Fruit fly (Drosophila melanogaster): ENCODE measurements around the gene Ho.
A peak's percentile ranks its signal among the peaks of the same experiment; 100 is the strongest.

Gene Ho

DNA sequence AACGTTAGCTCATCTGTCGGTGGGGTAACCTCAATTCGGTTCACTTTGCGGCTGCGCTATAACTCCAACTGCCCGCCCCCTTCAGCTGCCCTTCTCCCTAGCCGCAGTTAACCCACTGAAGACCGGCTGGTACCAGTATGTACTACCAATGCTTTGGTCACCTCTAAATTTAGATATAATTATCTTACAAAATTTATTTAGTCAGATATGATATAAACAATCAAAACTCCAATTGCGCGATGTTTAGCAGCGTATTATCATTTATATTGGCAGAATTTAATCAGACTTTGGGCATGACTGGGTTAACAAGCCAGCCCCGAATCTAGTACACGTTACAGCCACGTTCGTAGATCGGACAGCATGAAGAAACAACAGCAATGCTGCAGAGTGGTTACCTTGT lies 17.8 kb upstream of the Ho start (continued):
- TF ChIP-seq pan (optimal IDR thresholded peaks at IDR 0.05) (no peak), pan (GFP tag; optimal IDR thresholded peaks at IDR 0.05 in 1 of 2, IDR thresholded peaks at IDR 0.05 in 1 of 2) (peak in 1 of 2 experiments; percentile 53), grau (tag; optimal IDR thresholded peaks at IDR 0.05) (peak; percentile 60), CG31224 (GFP tag; IDR thresholded peaks at IDR 0.05) (0 out of 2 replicates have a peak, but pooled peaks have one; percentile 18), Hsf (GFP tag; optimal IDR thresholded peaks at IDR 0.05) (no peak), CG13424 (tag; optimal IDR thresholded peaks at IDR 0.05) (peak; percentile 70), CG34224 (GFP tag; IDR thresholded peaks at IDR 0.05; ENCODE audit: partially characterized antibody) (no peak), sr (GFP tag; IDR thresholded peaks at IDR 0.05) (0 out of 3 replicates have a peak, but pooled peaks have one; percentile 4), nerfin-1 (tag; optimal IDR thresholded peaks at IDR 0.05) (peak; percentile 12), sisA (GFP tag; IDR thresholded peaks at IDR 0.05) (peak; percentile 41), phol (tag; optimal IDR thresholded peaks at IDR 0.05) (peak; percentile 52), scrt (GFP tag; optimal IDR thresholded peaks at IDR 0.05) (peak; percentile 53), lab (GFP tag; optimal IDR thresholded peaks at IDR 0.05) (peak; percentile 65), lilli (GFP tag; optimal IDR thresholded peaks at IDR 0.05) (no peak), h (optimal IDR thresholded peaks at IDR 0.05) (no peak), Deaf1 (tag; optimal IDR thresholded peaks at IDR 0.05) (peak; percentile 19), PHDP (tag; optimal IDR thresholded peaks at IDR 0.05) (peak; percentile 60), E2f2 (GFP tag; IDR thresholded peaks at IDR 0.05) (peak; percentile 21; the same call in 1 of the 2 replicates), NFAT (GFP tag; IDR thresholded peaks at IDR 0.05) (0 out of 2 replicates have a peak, but pooled peaks have one; percentile 25), Blimp-1 (GFP tag; optimal IDR thresholded peaks at IDR 0.05) (no peak), HmgD (GFP tag; optimal IDR thresholded peaks at IDR 0.05) (no peak), CG17912 (GFP tag; optimal IDR thresholded peaks at IDR 0.05) (no peak), CG17568 (GFP tag; optimal IDR thresholded peaks at IDR 0.05) (peak; percentile 49), ems (GFP tag; optimal IDR thresholded peaks at IDR 0.05) (peak; percentile 4), HHEX (GFP tag; optimal IDR thresholded peaks at IDR 0.05) (peak; percentile 38), CG11695 (GFP tag; IDR thresholded peaks at IDR 0.05) (peak; percentile 57; the same call in 1 of the 3 replicates), CG10462 (GFP tag; optimal IDR thresholded peaks at IDR 0.05) (no peak), mam (GFP tag; optimal IDR thresholded peaks at IDR 0.05) (no peak), Hr3 (GFP tag; optimal IDR thresholded peaks at IDR 0.05) (no peak), Fer3 (tag; optimal IDR thresholded peaks at IDR 0.05) (peak; percentile 55), croc (GFP tag; conservative IDR thresholded peaks at IDR 0.05) (0 out of 3 replicates have a peak, but pooled peaks have one; percentile 15), Meics (GFP tag; optimal IDR thresholded peaks at IDR 0.05) (peak; percentile 25), Tbp (GFP tag; optimal IDR thresholded peaks at IDR 0.05) (no peak), vvl (GFP tag; IDR thresholded peaks at IDR 0.05) (peak; percentile 60), CG15514 (GFP tag; optimal IDR thresholded peaks at IDR 0.05) (peak; percentile 28), CG6272 (GFP tag; IDR thresholded peaks at IDR 0.05) (no peak), row (GFP tag; IDR thresholded peaks at IDR 0.05) (peak; percentile 64), Jarid2 (GFP tag; optimal IDR thresholded peaks at IDR 0.05) (peak; percentile 11), CG4820 (GFP tag; optimal IDR thresholded peaks at IDR 0.05) (peak; percentile 30), repo (GFP tag; optimal IDR thresholded peaks at IDR 0.05) (no peak), CG7357 (GFP tag; IDR thresholded peaks at IDR 0.05) (peak; percentile 44; the same call in 2 of the 3 replicates), tin (GFP tag; optimal IDR thresholded peaks at IDR 0.05) (peak; percentile 2), CG3726 (GFP tag; IDR thresholded peaks at IDR 0.05) (no peak), Stat92E (GFP tag; optimal IDR thresholded peaks at IDR 0.05) (no peak), CG15011 (GFP tag; optimal IDR thresholded peaks at IDR 0.05) (peak; percentile 7), CG2202 (tag; optimal IDR thresholded peaks at IDR 0.05) (no peak), tll (GFP tag; optimal IDR thresholded peaks at IDR 0.05) (no peak), CG3281 (GFP tag; optimal IDR thresholded peaks at IDR 0.05) (peak; percentile 41), exex (tag; optimal IDR thresholded peaks at IDR 0.05) (peak; percentile 9), CG2678 (tag; optimal IDR thresholded peaks at IDR 0.05) (peak; percentile 66)
